Fruit fly (Drosophila melanogaster) whole organism, embryonic: ENCODE results near the gene CG6180.

Experiments
- ATbp ChIP-seq: fragments of 200-800 bp; sonication (Bioruptor generic); optimal IDR thresholded peaks from 2 replicates; lab custom pipeline; 2017; ENCODE audit warnings: missing biosample characterization, mild to moderate bottlenecking, missing genetic modification characterization, missing genetic modification reagents
- Atf6 ChIP-seq: fragments of 200-800 bp; sonication (Bioruptor generic); IDR thresholded peaks from 2 replicates; pipeline ENCODE4 v1.3.6; 2022; ENCODE audit warnings: missing biosample characterization, missing genetic modification characterization
- Awh ChIP-seq: fragments of 200-800 bp; sonication (Bioruptor generic); IDR thresholded peaks from 2 replicates; pipeline ENCODE4, ENCODE4 v1.3.6; 2022; ENCODE audit warnings: missing biosample characterization, missing genetic modification characterization
- CG11504 ChIP-seq: fragments of 200-800 bp; sonication (Bioruptor generic); optimal IDR thresholded peaks from 3 replicates; lab custom pipeline; 2019; ENCODE audit warnings: missing biosample characterization, mild to moderate bottlenecking, missing genetic modification characterization, moderate library complexity
- CG12659 ChIP-seq: fragments of 200-800 bp; sonication (Bioruptor generic); optimal IDR thresholded peaks from 3 replicates; lab custom pipeline; 2017; ENCODE audit warnings: mild to moderate bottlenecking, missing biosample characterization, missing genetic modification reagents, missing genetic modification characterization
- CG13624 ChIP-seq: fragments of 200-800 bp; sonication (Bioruptor generic); optimal IDR thresholded peaks from 2 replicates; lab custom pipeline; 2016; ENCODE audit warnings: missing biosample characterization, missing genetic modification characterization
- CG14441 ChIP-seq: fragments of 200-800 bp; sonication (Bioruptor generic); IDR thresholded peaks from 2 replicates; pipeline ENCODE4 v1.3.6; 2022; ENCODE audit warnings: missing biosample characterization, missing genetic modification characterization
- CG1647 ChIP-seq: fragments of 200-800 bp; sonication (Bioruptor generic); optimal IDR thresholded peaks from 3 replicates; lab custom pipeline; 2016; ENCODE audit warnings: missing biosample characterization, missing genetic modification characterization
- CG17829 ChIP-seq: fragments of 200-800 bp; optimal IDR thresholded peaks from 2 replicates; lab custom pipeline; 2019; ENCODE audit warnings: missing biosample characterization, mild to moderate bottlenecking, missing genetic modification characterization, moderate library complexity
- CG18599 ChIP-seq: fragments of 200-800 bp; sonication (Bioruptor generic); optimal IDR thresholded peaks from 3 replicates; lab custom pipeline; 2017; ENCODE audit warnings: missing biosample characterization, missing genetic modification characterization, mild to moderate bottlenecking, moderate library complexity, missing genetic modification reagents
- CG2678 ChIP-seq: fragments of 200-800 bp; sonication (Bioruptor generic); optimal IDR thresholded peaks from 3 replicates; lab custom pipeline; 2019; ENCODE audit warnings: missing biosample characterization, mild to moderate bottlenecking, missing genetic modification characterization, moderate library complexity
- CG30431 ChIP-seq: fragments of 200-800 bp; sonication (Bioruptor generic); optimal IDR thresholded peaks from 2 replicates; lab custom pipeline; 2017; ENCODE audit warnings: missing biosample characterization, missing genetic modification characterization
- CG34376 ChIP-seq: fragments of 200-800 bp; sonication (Bioruptor generic); optimal IDR thresholded peaks from 2 replicates; lab custom pipeline; 2018; ENCODE audit warnings: missing biosample characterization, mild to moderate bottlenecking, missing genetic modification characterization
- CG34422 ChIP-seq: fragments of 200-800 bp; sonication (Bioruptor generic); IDR thresholded peaks from 3 replicates; pipeline ENCODE4 v1.3.6; 2022; ENCODE audit warnings: missing biosample characterization, missing genetic modification characterization
- CG4707 ChIP-seq: fragments of 200-800 bp; sonication (Bioruptor generic); optimal IDR thresholded peaks from 2 replicates; lab custom pipeline; 2018; ENCODE audit warnings: missing biosample characterization, mild to moderate bottlenecking, missing genetic modification characterization, moderate library complexity
- CG5245 ChIP-seq: fragments of 200-800 bp; sonication (Bioruptor generic); optimal IDR thresholded peaks from 3 replicates; lab custom pipeline; 2016; ENCODE audit warnings: missing biosample characterization, missing genetic modification characterization
- CG7987 ChIP-seq: fragments of 200-800 bp; sonication (Bioruptor generic); optimal IDR thresholded peaks from 2 replicates; lab custom pipeline; 2018; ENCODE audit warnings: missing biosample characterization, mild to moderate bottlenecking, missing genetic modification characterization, moderate library complexity
- CG8089 ChIP-seq: fragments of 200-800 bp; sonication (Bioruptor generic); optimal IDR thresholded peaks from 3 replicates; lab custom pipeline; 2016; ENCODE audit warnings: missing biosample characterization, missing genetic modification characterization
- CG8388 ChIP-seq: fragments of 200-800 bp; sonication (Bioruptor generic); optimal IDR thresholded peaks from 2 replicates; lab custom pipeline; 2019; ENCODE audit warnings: missing biosample characterization, mild to moderate bottlenecking, missing genetic modification characterization, moderate library complexity
- CG8765 ChIP-seq: fragments of 200-800 bp; sonication (Bioruptor generic); IDR thresholded peaks from 2 replicates; pipeline ENCODE4 v1.3.6; 2022; ENCODE audit warnings: missing biosample characterization, missing genetic modification characterization
- CG9876 ChIP-seq: fragments of 200-800 bp; sonication (Bioruptor generic); optimal IDR thresholded peaks from 2 replicates; lab custom pipeline; 2016; ENCODE audit warnings: missing biosample characterization, missing genetic modification characterization
- CHES-1-like ChIP-seq: fragments of 200-800 bp; sonication (Bioruptor generic); optimal IDR thresholded peaks from 2 replicates; lab custom pipeline; 2016; ENCODE audit warnings: missing biosample characterization, missing genetic modification characterization
- Camta ChIP-seq: fragments of 200-800 bp; sonication (Bioruptor generic); optimal IDR thresholded peaks from 2 replicates; lab custom pipeline; 2016; ENCODE audit warnings: missing biosample characterization, missing genetic modification characterization
- Chrac-16 ChIP-seq: fragments of 200-800 bp; sonication (Bioruptor generic); optimal IDR thresholded peaks from 3 replicates; lab custom pipeline; 2016; ENCODE audit warnings: missing biosample characterization, missing genetic modification characterization
- D19A ChIP-seq: fragments of 200-800 bp; optimal IDR thresholded peaks from 3 replicates; lab custom pipeline; 2019; ENCODE audit warnings: missing biosample characterization, mild to moderate bottlenecking, missing genetic modification characterization, moderate library complexity
- Drgx ChIP-seq: fragments of 200-800 bp; sonication (Bioruptor generic); IDR thresholded peaks from 2 replicates; pipeline ENCODE4 v1.3.6; 2022; ENCODE audit warnings: missing biosample characterization, missing genetic modification characterization
- Hand ChIP-seq: fragments of 200-800 bp; sonication (Bioruptor generic); optimal IDR thresholded peaks from 2 replicates; lab custom pipeline; 2017; ENCODE audit warnings: mild to moderate bottlenecking, missing biosample characterization, missing genetic modification reagents, missing genetic modification characterization
- Hsf ChIP-seq: fragments of 200-800 bp; sonication (Bioruptor generic); optimal IDR thresholded peaks from 3 replicates; lab custom pipeline; 2016; ENCODE audit warnings: missing biosample characterization, missing genetic modification characterization
- Jarid2 ChIP-seq: fragments of 200-800 bp; sonication (Bioruptor generic); optimal IDR thresholded peaks from 3 replicates; lab custom pipeline; 2017; ENCODE audit warnings: mild to moderate bottlenecking, missing biosample characterization, missing genetic modification reagents, missing genetic modification characterization
- Lhr ChIP-seq: fragments of 200-800 bp; sonication (Bioruptor generic); optimal IDR thresholded peaks from 3 replicates; lab custom pipeline; 2017; ENCODE audit warnings: mild to moderate bottlenecking, missing biosample characterization, missing genetic modification reagents, missing genetic modification characterization
- Oaz ChIP-seq: fragments of 200-800 bp; sonication (Bioruptor generic); IDR thresholded peaks from 2 replicates; pipeline ENCODE4 v1.3.6; 2022; ENCODE audit warnings: missing biosample characterization, missing genetic modification characterization
- Rx ChIP-seq: fragments of 200-800 bp; sonication (Bioruptor generic); IDR thresholded peaks from 2 replicates; pipeline ENCODE4 v1.3.6; 2022; ENCODE audit warnings: missing biosample characterization, missing genetic modification characterization
- Scr ChIP-seq: fragments of 200-800 bp; sonication (Bioruptor generic); IDR thresholded peaks from 2 replicates; pipeline ENCODE4 v1.3.6; 2022; ENCODE audit warnings: missing biosample characterization, missing genetic modification characterization; ENCODE audit not compliant: partially characterized antibody
- Taf1 ChIP-seq: fragments of 200-800 bp; sonication (Bioruptor generic); IDR thresholded peaks from 2 replicates; pipeline ENCODE4 v1.3.6; 2022; ENCODE audit warnings: missing biosample characterization, missing genetic modification characterization
- bbx ChIP-seq: fragments of 200-800 bp; sonication (Bioruptor generic); IDR thresholded peaks from 2 replicates; pipeline ENCODE4 v1.3.6; 2022; ENCODE audit warnings: missing biosample characterization, missing genetic modification characterization; ENCODE audit not compliant: partially characterized antibody
- cg ChIP-seq: fragments of 200-800 bp; sonication (Bioruptor generic); optimal IDR thresholded peaks from 3 replicates; lab custom pipeline; 2019; ENCODE audit warnings: missing biosample characterization, mild to moderate bottlenecking, missing genetic modification characterization, moderate library complexity
- chm ChIP-seq: fragments of 200-800 bp; sonication (Bioruptor generic); IDR thresholded peaks from 2 replicates; pipeline ENCODE4 v1.3.6; 2022; ENCODE audit warnings: missing biosample characterization, missing genetic modification characterization
- cwo ChIP-seq: fragments of 200-800 bp; sonication (Bioruptor generic); optimal IDR thresholded peaks from 3 replicates; lab custom pipeline; 2017; ENCODE audit warnings: missing biosample characterization, missing genetic modification characterization, mild to moderate bottlenecking, moderate library complexity, missing genetic modification reagents
- ewg ChIP-seq: fragments of 200-800 bp; sonication (Bioruptor generic); optimal IDR thresholded peaks from 3 replicates; lab custom pipeline; 2017; ENCODE audit warnings: mild to moderate bottlenecking, missing biosample characterization, missing genetic modification reagents, missing genetic modification characterization
- fd96Cb ChIP-seq: fragments of 200-800 bp; sonication (Bioruptor generic); optimal IDR thresholded peaks from 2 replicates; lab custom pipeline; 2018; ENCODE audit warnings: missing biosample characterization, mild to moderate bottlenecking, missing genetic modification characterization, moderate library complexity
- hbn ChIP-seq: fragments of 200-800 bp; sonication (Bioruptor generic); IDR thresholded peaks from 2 replicates; pipeline ENCODE4 v1.3.6; 2022; ENCODE audit warnings: missing biosample characterization, missing genetic modification characterization; ENCODE audit not compliant: partially characterized antibody
- jing ChIP-seq: fragments of 200-800 bp; sonication (Bioruptor generic); optimal IDR thresholded peaks from 2 replicates; lab custom pipeline; 2018; ENCODE audit warnings: missing biosample characterization, mild to moderate bottlenecking, missing genetic modification characterization
- lov ChIP-seq, 2 experiments: fragments of 200-800 bp in 1 of 2; fragments of >200 bp in 1 of 2; sonication (Bioruptor generic) in 1 of 2; IDR thresholded peaks in 1 of 2; optimal IDR thresholded peaks in 1 of 2; 2 replicates in 1 of 2; 3 replicates in 1 of 2; pipeline versions ENCODE4 v1.3.6 to Lab custom; 2017 to 2022; ENCODE audit warnings: missing biosample characterization in 1 of 2, missing genetic modification characterization in 1 of 2
- pita ChIP-seq: fragments of 200-800 bp; sonication (Bioruptor generic); optimal IDR thresholded peaks from 2 replicates; lab custom pipeline; 2017; ENCODE audit warnings: missing biosample characterization, mild to moderate bottlenecking, missing genetic modification characterization
- schlank ChIP-seq: fragments of 200-800 bp; sonication (Bioruptor generic); optimal IDR thresholded peaks from 2 replicates; lab custom pipeline; 2018; ENCODE audit warnings: missing biosample characterization, mild to moderate bottlenecking, missing genetic modification characterization
- tin ChIP-seq: fragments of 200-800 bp; sonication (Bioruptor generic); optimal IDR thresholded peaks from 3 replicates; lab custom pipeline; 2016; ENCODE audit warnings: missing biosample characterization, missing genetic modification characterization
- trh ChIP-seq: fragments of 200-800 bp; sonication (Bioruptor generic); optimal IDR thresholded peaks from 2 replicates; lab custom pipeline; 2016; ENCODE audit warnings: missing biosample characterization, missing genetic modification characterization
- twi ChIP-seq: fragments of 200-800 bp; optimal IDR thresholded peaks from 2 replicates; lab custom pipeline; 2019; ENCODE audit warnings: missing biosample characterization, mild to moderate bottlenecking, missing genetic modification characterization, moderate library complexity
- tx ChIP-seq: fragments of 200-800 bp; sonication (Bioruptor generic); optimal IDR thresholded peaks from 2 replicates; lab custom pipeline; 2016; ENCODE audit warnings: missing biosample characterization, missing genetic modification characterization

The CG6180 gene

DNA sequence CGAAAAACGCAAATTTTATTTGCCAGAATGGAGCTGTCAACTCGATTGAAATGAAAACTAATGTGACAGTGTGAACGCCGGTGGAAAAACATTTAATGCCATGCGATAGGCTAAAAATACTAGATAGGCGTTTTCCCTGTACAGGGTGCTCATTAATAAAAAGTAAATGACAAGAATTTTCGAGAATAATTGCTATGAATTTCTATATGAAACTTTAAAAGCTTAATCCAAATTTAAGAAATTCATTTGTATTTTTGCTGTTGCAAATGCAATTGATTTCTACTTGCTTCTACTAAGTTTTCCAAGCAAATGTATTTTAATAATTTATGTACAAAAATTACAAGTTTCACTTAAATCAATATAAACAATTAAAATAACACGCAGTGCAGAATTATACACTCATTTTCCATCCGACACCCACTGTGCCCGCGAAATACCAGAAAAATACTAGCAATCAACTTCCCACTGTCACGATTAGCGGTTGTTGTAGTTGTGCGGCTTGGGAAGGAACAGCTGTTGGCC lies 14.4 kb downstream of the CG6180 start, which contains the start of gene Pih1D1 (continued):
- TF ChIP-seq jing (GFP tag; lab: Kevin White, UChicago) (peak; percentile 88), ewg (GFP tag; lab: Kevin White, UChicago) (peak; percentile 90), CG34422 (GFP tag; lab: Robert Waterston, UW) (peak; percentile 96), CG17829 (tag; lab: Kevin White, UChicago) (peak; percentile 96), CG7987 (GFP tag; lab: Kevin White, UChicago) (peak; percentile 66), fd96Cb (tag; lab: Kevin White, UChicago) (peak; percentile 95), Oaz (GFP tag; lab: Robert Waterston, UW) (peak; percentile 95), pita (GFP tag; lab: Kevin White, UChicago) (no peak), Scr (no peak), CG34376 (GFP tag; lab: Kevin White, UChicago) (peak; percentile 84), Jarid2 (GFP tag; lab: Kevin White, UChicago) (peak; percentile 68), Awh (GFP tag; lab: Robert Waterston, UW) (peak; percentile 90), CG4707 (GFP tag; lab: Kevin White, UChicago) (peak; percentile 91), Hand (GFP tag; lab: Kevin White, UChicago) (peak; percentile 23), tx (GFP tag; lab: Kevin White, UChicago) (peak; percentile 93), cg (GFP tag; lab: Kevin White, UChicago) (peak; percentile 6), CG8388 (GFP tag; lab: Kevin White, UChicago) (peak; percentile 91), chm (GFP tag; lab: Robert Waterston, UW) (peak; percentile 76), CG13624 (GFP tag; lab: Kevin White, UChicago) (peak; percentile 91), Chrac-16 (peak; percentile 95), Atf6 (GFP tag; lab: Robert Waterston, UW) (peak; percentile 95), CG18599 (GFP tag; lab: Kevin White, UChicago) (peak; percentile 95), CG12659 (GFP tag; lab: Kevin White, UChicago) (peak; percentile 96), hbn (no peak), bbx (GFP tag; lab: Robert Waterston, UW) (no peak), Drgx (peak; percentile 92), CG8089 (GFP tag; lab: Kevin White, UChicago) (peak; percentile 92), CG8765 (GFP tag; lab: Robert Waterston, UW) (peak; percentile 93), Camta (GFP tag; lab: Kevin White, UChicago) (peak; percentile 93), Lhr (GFP tag; lab: Kevin White, UChicago) (peak; percentile 96), Rx (GFP tag; lab: Robert Waterston, UW) (peak; percentile 95), Taf1 (GFP tag; lab: Robert Waterston, UW) (peak; percentile 93), CG1647 (GFP tag; lab: Kevin White, UChicago) (peak; percentile 85), D19A (tag; lab: Kevin White, UChicago) (peak; percentile 91), cwo (peak; percentile 89), CHES-1-like (GFP tag; lab: Kevin White, UChicago) (peak; percentile 90), CG30431 (GFP tag; lab: Kevin White, UChicago) (peak; percentile 92), trh (GFP tag; lab: Kevin White, UChicago) (peak; percentile 90), ATbp (GFP tag; lab: Kevin White, UChicago) (peak; percentile 80), CG9876 (GFP tag; lab: Kevin White, UChicago) (peak; percentile 88), tin (GFP tag; lab: Kevin White, UChicago) (peak; percentile 95), Hsf (GFP tag; lab: Kevin White, UChicago) (peak; percentile 96), CG11504 (tag; lab: Kevin White, UChicago) (peak; percentile 96), twi (tag; lab: Kevin White, UChicago) (peak; percentile 93), CG14441 (GFP tag; lab: Robert Waterston, UW) (peak; percentile 94), schlank (tag; lab: Kevin White, UChicago) (peak; percentile 67), lov (optimal IDR thresholded peaks at IDR 0.05; lab: Kevin White, UChicago) (no peak), lov (GFP tag; IDR thresholded peaks at IDR 0.05; lab: Robert Waterston, UW) (peak; percentile 82), CG5245 (peak; percentile 89), CG2678 (tag; lab: Kevin White, UChicago) (peak; percentile 97)
